Fruit fly (Drosophila melanogaster) whole organism, embryonic: ENCODE results near the gene Nup93-1.

ENCODE experiments used
- Blimp-1 ChIP-seq: fragments of 200-800 bp; sonication (Bioruptor generic); optimal IDR thresholded peaks from 3 replicates; lab custom pipeline; 2018; ENCODE audit warnings: missing biosample characterization, missing genetic modification characterization, mild to moderate bottlenecking, moderate library complexity, missing genetic modification reagents
- CG4730 ChIP-seq: fragments of 200-800 bp; sonication (Bioruptor generic); IDR thresholded peaks from 2 replicates; pipeline ENCODE4 v1.3.6; 2022; ENCODE audit warnings: missing biosample characterization, missing genetic modification characterization
- CrebB ChIP-seq: fragments of 200-800 bp; sonication (Bioruptor generic); optimal IDR thresholded peaks from 3 replicates; lab custom pipeline; 2018; ENCODE audit warnings: missing biosample characterization, mild to moderate bottlenecking, missing genetic modification characterization

dm6 chrX:13818172-13818472 lies 4.5 kb upstream of the Nup93-1 start:
- TF ChIP-seq Blimp-1 (no peak), CrebB (tag; lab: Kevin White, UChicago) (no peak), CG4730 (no peak)
